Fruit fly (Drosophila melanogaster): Measurements from ENCODE around the gene CG9016.

The CG9016 gene

DNA sequence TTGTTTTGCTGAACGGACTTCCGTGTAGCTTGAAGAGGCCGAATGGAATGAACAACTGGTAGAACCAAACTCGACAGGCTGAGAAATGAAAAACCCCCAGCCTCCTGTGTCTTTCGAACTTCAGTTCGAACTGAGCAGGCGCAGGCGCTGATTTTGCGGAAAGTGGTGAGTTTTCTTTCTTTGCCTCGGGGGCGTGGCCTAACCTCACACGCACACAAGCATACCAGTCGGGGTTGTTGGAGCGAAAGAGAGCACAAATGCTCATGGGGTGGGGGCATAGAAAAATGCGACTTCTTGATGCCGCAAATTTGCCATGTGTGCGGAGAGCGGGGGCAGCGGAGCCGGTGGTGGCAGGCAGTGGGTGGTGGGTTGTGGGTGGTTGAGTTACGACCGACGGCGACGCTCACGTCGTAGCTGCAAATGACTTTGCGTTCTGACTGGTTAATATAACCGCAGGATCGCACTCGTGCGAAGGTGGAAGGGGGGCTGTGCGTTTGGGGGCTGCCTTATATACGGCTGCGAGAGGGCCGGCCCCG, at the start of gene CG9016:
Gene CG9016 (minus strand): TSS at position 51 of the 536 bp plus-strand sequence.
- TF ChIP-seq CG15710 (tag; optimal IDR thresholded peaks at IDR 0.05) (no peak), EcR (GFP tag; optimal IDR thresholded peaks at IDR 0.05) (no peak), CG9948 (tag; optimal IDR thresholded peaks at IDR 0.05) (no peak), CG17806 (tag; optimal IDR thresholded peaks at IDR 0.05) (no peak), CG14655 (GFP tag; optimal IDR thresholded peaks at IDR 0.05) (no peak), fd96Ca (GFP tag; IDR thresholded peaks at IDR 0.05) (no peak), D1 (tag; optimal IDR thresholded peaks at IDR 0.05) (no peak), CG32121 (GFP tag; IDR thresholded peaks at IDR 0.05) (no peak), CG10348 (GFP tag; IDR thresholded peaks at IDR 0.05) (no peak), CG34367 (tag; optimal IDR thresholded peaks at IDR 0.05) (no peak), Ets98B (GFP tag; IDR thresholded peaks at IDR 0.05) (no peak), rn (GFP tag; IDR thresholded peaks at IDR 0.05) (no peak), CG8301 (tag; optimal IDR thresholded peaks at IDR 0.05) (no peak), CG13204 (GFP tag; optimal IDR thresholded peaks at IDR 0.05) (no peak)

dm6 chr2L:5972588-5973236, 49.3 kb upstream of the CG9016 start:
- peak; percentile 13 for TF ChIP-seq EcR (GFP tag; optimal IDR thresholded peaks at IDR 0.05)
- TF ChIP-seq CG12605 (GFP tag; IDR thresholded peaks at IDR 0.05) = no peak
- no peak for TF ChIP-seq CG17806 (tag; optimal IDR thresholded peaks at IDR 0.05)
- TF ChIP-seq CG8301 (tag; optimal IDR thresholded peaks at IDR 0.05) = no peak
- TF ChIP-seq CG32121 (GFP tag; IDR thresholded peaks at IDR 0.05) = no peak
- TF ChIP-seq CG10348 (GFP tag; IDR thresholded peaks at IDR 0.05) = no peak

DNA sequence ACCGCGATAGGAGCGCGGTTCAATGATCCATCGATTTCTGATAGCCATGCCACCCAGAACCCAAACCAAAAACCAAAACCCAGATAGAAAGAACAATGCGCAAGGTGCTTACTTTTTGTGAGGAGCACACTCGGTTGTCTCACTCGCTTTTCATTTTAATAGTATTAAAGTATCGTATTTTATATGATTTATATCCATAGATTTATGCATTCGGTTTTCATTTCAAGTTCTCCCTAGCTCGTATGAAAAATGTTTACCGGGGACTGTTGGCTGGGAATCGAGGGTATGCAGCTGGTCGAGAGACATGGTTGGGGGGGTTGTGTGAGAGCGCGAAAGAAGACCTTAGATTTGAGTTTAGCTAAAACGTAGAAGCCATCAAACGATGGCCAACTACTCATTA, 48.6 kb upstream of the CG9016 start:
- TF ChIP-seq CG8301 (tag; optimal IDR thresholded peaks at IDR 0.05) = no peak
- no peak for TF ChIP-seq CG4496 (GFP tag; IDR thresholded peaks at IDR 0.05)
- TF ChIP-seq CG32121 (GFP tag; IDR thresholded peaks at IDR 0.05) = no peak
- no peak for TF ChIP-seq CG13204 (GFP tag; optimal IDR thresholded peaks at IDR 0.05)
- no peak for TF ChIP-seq CG17806 (tag; optimal IDR thresholded peaks at IDR 0.05)
- TF ChIP-seq gl (tag; optimal IDR thresholded peaks at IDR 0.05) = no peak
- TF ChIP-seq Ets98B (GFP tag; IDR thresholded peaks at IDR 0.05) = no peak
- TF ChIP-seq Pif1B (GFP tag; optimal IDR thresholded peaks at IDR 0.05) = no peak
- TF ChIP-seq EcR (GFP tag; optimal IDR thresholded peaks at IDR 0.05) = no peak
- TF ChIP-seq rn (GFP tag; IDR thresholded peaks at IDR 0.05) = no peak
- no peak for TF ChIP-seq Pif1A (GFP tag; optimal IDR thresholded peaks at IDR 0.05)
- no peak for TF ChIP-seq fd96Ca (GFP tag; IDR thresholded peaks at IDR 0.05)
- TF ChIP-seq CG9948 (tag; optimal IDR thresholded peaks at IDR 0.05) = no peak
- TF ChIP-seq CG8159 (tag; optimal IDR thresholded peaks at IDR 0.05) = no peak
- no peak for TF ChIP-seq Snoo (tag; optimal IDR thresholded peaks at IDR 0.05)
- TF ChIP-seq CG14655 (GFP tag; optimal IDR thresholded peaks at IDR 0.05) = no peak

DNA sequence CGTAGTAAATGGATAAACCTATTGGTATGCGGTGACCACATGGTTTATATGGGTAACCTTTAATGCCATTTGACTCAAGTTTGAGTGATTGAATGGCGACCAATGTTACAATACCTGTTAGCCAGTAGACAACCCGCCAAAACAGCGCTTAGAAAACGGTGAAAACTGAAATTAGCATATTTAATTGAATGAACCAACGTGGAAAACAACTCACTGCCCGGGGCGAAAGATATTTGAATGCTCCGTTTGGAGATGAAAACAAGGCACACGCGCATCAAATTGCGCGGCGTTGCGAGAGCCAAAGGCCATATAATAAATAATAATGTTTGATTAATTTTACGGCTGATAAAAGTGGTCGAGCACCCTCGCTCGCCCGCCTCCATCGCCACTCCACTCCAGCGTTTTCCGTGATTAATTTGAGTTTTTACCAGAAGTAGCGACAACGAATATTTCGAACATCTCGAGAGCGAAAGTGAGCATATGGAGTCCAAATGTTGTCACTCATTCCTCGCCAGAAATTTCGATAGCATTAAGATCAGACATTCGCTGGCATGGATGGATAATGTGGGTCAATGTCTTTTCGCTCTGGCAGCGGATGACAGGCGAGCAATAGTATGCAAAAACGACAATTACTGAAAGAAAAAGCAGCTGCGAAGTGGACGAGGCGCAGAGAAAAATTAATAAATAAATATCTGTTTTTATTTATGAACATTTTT, 47.8 kb upstream of the CG9016 start:
- no peak for TF ChIP-seq CG8301 (tag; optimal IDR thresholded peaks at IDR 0.05)
- no peak for TF ChIP-seq CG10348 (GFP tag; IDR thresholded peaks at IDR 0.05)
- TF ChIP-seq CG8159 (tag; optimal IDR thresholded peaks at IDR 0.05) = no peak
- no peak for TF ChIP-seq CG14655 (GFP tag; optimal IDR thresholded peaks at IDR 0.05)
- TF ChIP-seq EcR (GFP tag; optimal IDR thresholded peaks at IDR 0.05) = peak; percentile 12

DNA sequence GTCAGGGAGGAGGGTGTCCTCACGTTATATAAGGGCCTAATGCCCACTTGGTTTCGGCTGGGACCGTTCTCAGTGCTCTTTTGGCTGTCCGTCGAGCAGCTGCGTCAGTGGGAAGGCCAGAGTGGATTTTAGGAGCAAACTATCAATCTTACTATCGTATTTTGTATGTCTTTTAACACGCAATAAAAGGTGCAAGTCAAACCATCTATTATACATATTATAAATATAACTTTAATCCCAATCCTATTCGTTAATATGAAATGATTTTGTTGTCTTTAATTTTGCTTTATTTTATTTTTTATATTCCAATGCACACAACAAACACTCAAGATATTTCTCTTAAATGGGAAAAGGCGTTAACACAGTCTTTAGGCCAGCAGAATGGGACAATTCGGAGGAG, 46.1 kb upstream of the CG9016 start, which contains the start of gene Ucp4B:
Gene Ucp4B (plus strand): TSS at position 301 of the 400 bp plus-strand sequence.
- TF ChIP-seq CG13204 (GFP tag; optimal IDR thresholded peaks at IDR 0.05) = no peak
- TF ChIP-seq CG4496 (GFP tag; IDR thresholded peaks at IDR 0.05) = no peak
- no peak for TF ChIP-seq CG15710 (tag; optimal IDR thresholded peaks at IDR 0.05)
- TF ChIP-seq CG10348 (GFP tag; IDR thresholded peaks at IDR 0.05) = no peak
- TF ChIP-seq CG9948 (tag; optimal IDR thresholded peaks at IDR 0.05) = no peak
- no peak for TF ChIP-seq EcR (GFP tag; optimal IDR thresholded peaks at IDR 0.05)
- TF ChIP-seq Pif1B (GFP tag; optimal IDR thresholded peaks at IDR 0.05) = no peak
- no peak for TF ChIP-seq Snoo (tag; optimal IDR thresholded peaks at IDR 0.05)
- no peak for TF ChIP-seq rn (GFP tag; IDR thresholded peaks at IDR 0.05)
- TF ChIP-seq CG32121 (GFP tag; IDR thresholded peaks at IDR 0.05) = no peak
- no peak for TF ChIP-seq CG12605 (GFP tag; IDR thresholded peaks at IDR 0.05)
- no peak for TF ChIP-seq Ets98B (GFP tag; IDR thresholded peaks at IDR 0.05)
- no peak for TF ChIP-seq CG8301 (tag; optimal IDR thresholded peaks at IDR 0.05)
- no peak for TF ChIP-seq CG17806 (tag; optimal IDR thresholded peaks at IDR 0.05)
- TF ChIP-seq D1 (tag; optimal IDR thresholded peaks at IDR 0.05) = no peak
- no peak for TF ChIP-seq CG34367 (tag; optimal IDR thresholded peaks at IDR 0.05)
- no peak for TF ChIP-seq Pif1A (GFP tag; optimal IDR thresholded peaks at IDR 0.05)
- TF ChIP-seq CG8159 (tag; optimal IDR thresholded peaks at IDR 0.05) = no peak
- no peak for TF ChIP-seq gl (tag; optimal IDR thresholded peaks at IDR 0.05)
